Fruit fly (Drosophila melanogaster) whole organism, pupa: ENCODE results near the gene CG42727.

Experiments used
- CG10348 ChIP-seq: fragments of 200-800 bp; sonication (Bioruptor generic); IDR thresholded peaks from 2 replicates; pipeline ENCODE4 v1.3.6; 2022; ENCODE audit warnings: missing biosample characterization, missing genetic modification characterization
- CG12605 ChIP-seq: fragments of 200-800 bp; sonication (Bioruptor generic); IDR thresholded peaks from 2 replicates; pipeline ENCODE4 v1.3.6; 2022; ENCODE audit warnings: missing biosample characterization, missing genetic modification characterization
- CG13204 ChIP-seq: fragments of 200-800 bp; sonication (Bioruptor generic); optimal IDR thresholded peaks from 2 replicates; lab custom pipeline; 2018; ENCODE audit warnings: missing biosample characterization, mild to moderate bottlenecking, missing genetic modification characterization, moderate library complexity
- CG14655 ChIP-seq: fragments of 200-800 bp; sonication (Bioruptor generic); optimal IDR thresholded peaks from 3 replicates; lab custom pipeline; 2017; ENCODE audit warnings: mild to moderate bottlenecking, missing biosample characterization, missing genetic modification reagents, missing genetic modification characterization
- CG15710 ChIP-seq: fragments of 200-800 bp; sonication (Bioruptor generic); optimal IDR thresholded peaks from 2 replicates; lab custom pipeline; 2018; ENCODE audit warnings: missing biosample characterization, mild to moderate bottlenecking, missing genetic modification characterization, moderate library complexity
- CG17806 ChIP-seq: fragments of 200-800 bp; sonication (Bioruptor generic); optimal IDR thresholded peaks from 2 replicates; lab custom pipeline; 2018; ENCODE audit warnings: missing biosample characterization, mild to moderate bottlenecking, missing genetic modification characterization, moderate library complexity
- CG32121 ChIP-seq: fragments of 200-800 bp; sonication (Bioruptor generic); IDR thresholded peaks from 2 replicates; pipeline ENCODE4 v1.3.6; 2022; ENCODE audit warnings: missing biosample characterization, missing genetic modification characterization
- CG34367 ChIP-seq: fragments of 200-800 bp; sonication (Bioruptor generic); optimal IDR thresholded peaks from 2 replicates; lab custom pipeline; 2018; ENCODE audit warnings: missing biosample characterization, mild to moderate bottlenecking, missing genetic modification characterization
- CG4496 ChIP-seq: fragments of 200-800 bp; sonication (Bioruptor generic); IDR thresholded peaks from 3 replicates; pipeline ENCODE4 v1.3.6; 2022; ENCODE audit warnings: missing biosample characterization, missing genetic modification characterization
- CG8159 ChIP-seq: fragments of 200-800 bp; sonication (Bioruptor generic); optimal IDR thresholded peaks from 3 replicates; lab custom pipeline; 2018; ENCODE audit warnings: missing biosample characterization, mild to moderate bottlenecking, missing genetic modification characterization, moderate library complexity
- CG8301 ChIP-seq: fragments of 200-800 bp; sonication (Bioruptor generic); optimal IDR thresholded peaks from 2 replicates; lab custom pipeline; 2018; ENCODE audit warnings: missing biosample characterization, mild to moderate bottlenecking, missing genetic modification characterization
- CG9948 ChIP-seq: fragments of 200-800 bp; sonication (Bioruptor generic); optimal IDR thresholded peaks from 2 replicates; lab custom pipeline; 2018; ENCODE audit warnings: missing biosample characterization, mild to moderate bottlenecking, missing genetic modification characterization, moderate library complexity
- D1 ChIP-seq: fragments of 200-800 bp; sonication (Bioruptor generic); optimal IDR thresholded peaks from 2 replicates; lab custom pipeline; 2018; ENCODE audit warnings: missing biosample characterization, mild to moderate bottlenecking, missing genetic modification characterization, moderate library complexity
- EcR ChIP-seq: fragments of 200-800 bp; sonication (Bioruptor generic); optimal IDR thresholded peaks from 3 replicates; lab custom pipeline; 2019; ENCODE audit warnings: missing biosample characterization, missing genetic modification characterization, mild to moderate bottlenecking, moderate library complexity, missing genetic modification reagents
- Ets98B ChIP-seq: fragments of 200-800 bp; sonication (Bioruptor generic); IDR thresholded peaks from 2 replicates; pipeline ENCODE4 v1.3.6; 2022; ENCODE audit warnings: missing biosample characterization, missing genetic modification characterization
- Pif1A ChIP-seq: fragments of 200-800 bp; sonication (Bioruptor generic); optimal IDR thresholded peaks from 3 replicates; lab custom pipeline; 2016; ENCODE audit warnings: missing biosample characterization, missing genetic modification characterization
- Pif1B ChIP-seq: fragments of 200-800 bp; sonication (Bioruptor generic); optimal IDR thresholded peaks from 3 replicates; lab custom pipeline; 2016; ENCODE audit warnings: missing biosample characterization, missing genetic modification characterization
- Snoo ChIP-seq: fragments of 200-800 bp; sonication (Bioruptor generic); optimal IDR thresholded peaks from 3 replicates; lab custom pipeline; 2017; ENCODE audit warnings: missing biosample characterization, mild to moderate bottlenecking, missing genetic modification characterization, inconsistent platforms
- fd96Ca ChIP-seq: fragments of 200-800 bp; sonication (Bioruptor generic); IDR thresholded peaks from 3 replicates; pipeline ENCODE4 v1.3.6; 2022; ENCODE audit warnings: missing biosample characterization, missing genetic modification characterization
- gl ChIP-seq: fragments of 200-800 bp; sonication (Bioruptor generic); optimal IDR thresholded peaks from 2 replicates; lab custom pipeline; 2018; ENCODE audit warnings: missing biosample characterization, mild to moderate bottlenecking, missing genetic modification characterization
- rn ChIP-seq: fragments of 200-800 bp; sonication (Bioruptor generic); IDR thresholded peaks from 2 replicates; pipeline ENCODE4 v1.3.6; 2022; ENCODE audit warnings: missing biosample characterization, missing genetic modification characterization

CG42727 gene

DNA sequence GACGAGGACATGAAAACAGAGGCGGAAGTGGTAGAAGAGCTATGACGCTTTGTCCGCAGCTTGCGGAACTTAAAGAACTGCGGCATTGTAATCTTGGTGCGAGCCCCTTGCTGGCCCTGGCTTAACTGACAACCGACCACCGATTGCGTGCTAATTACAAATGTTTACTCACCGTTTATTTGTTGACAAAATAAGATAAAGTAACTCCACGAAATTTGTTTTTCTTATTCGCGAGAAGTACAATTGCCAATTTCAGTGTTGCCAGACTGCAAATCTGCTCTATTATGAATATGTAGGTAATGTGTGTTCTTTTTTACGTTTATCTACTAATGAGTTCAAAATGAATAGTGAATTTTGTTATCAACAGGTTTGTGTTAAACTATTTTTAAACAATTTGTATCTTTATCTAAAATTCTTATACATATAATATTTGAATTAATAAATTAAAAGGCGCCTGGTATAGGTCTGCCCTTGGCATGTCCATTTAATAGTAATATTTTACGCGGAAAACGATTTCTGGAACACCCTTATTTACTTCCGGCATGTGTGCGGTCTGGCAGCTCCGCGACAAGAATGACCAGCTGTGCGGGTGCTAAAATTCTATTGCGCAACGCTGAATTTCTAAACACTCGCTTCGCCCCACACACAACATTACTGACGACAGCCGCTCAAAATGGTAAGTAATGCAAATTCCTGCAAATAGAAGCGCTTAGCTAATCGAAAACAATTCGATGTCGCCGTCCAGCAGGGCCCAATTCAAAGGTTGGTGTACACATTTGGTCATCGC is 9.0 kb downstream of the CG42727 start, which contains the start of the genes Atg4b and Hibch:
TSS of gene Atg4b (minus strand) at position 280 of the 787 bp plus-strand sequence.
TSS of gene Hibch (plus strand) at position 585 of the 787 bp plus-strand sequence.
- TF ChIP-seq Pif1A (GFP tag; lab: Kevin White, UChicago) (no peak), CG17806 (tag; lab: Kevin White, UChicago) (peak; percentile 83), Snoo (tag; lab: Kevin White, UChicago) (peak; percentile 63), Ets98B (peak; percentile 75), CG10348 (0 out of 2 replicates have a peak, but pooled peaks have one; percentile 20), CG9948 (peak; percentile 77), CG13204 (GFP tag; lab: Kevin White, UChicago) (no peak), Pif1B (GFP tag; lab: Kevin White, UChicago) (no peak), gl (peak; percentile 55), CG8301 (tag; lab: Kevin White, UChicago) (no peak), CG15710 (tag; lab: Kevin White, UChicago) (peak; percentile 84), CG8159 (tag; lab: Kevin White, UChicago) (peak; percentile 89), CG12605 (GFP tag; lab: Robert Waterston, UW) (0 out of 2 replicates have a peak, but pooled peaks have one; percentile 26), CG14655 (GFP tag; lab: Kevin White, UChicago) (no peak), CG32121 (peak; percentile 72), CG4496 (GFP tag; lab: Robert Waterston, UW) (peak; percentile 81), fd96Ca (GFP tag; lab: Robert Waterston, UW) (peak; percentile 75; the same call in 2 of the 3 replicates), EcR (GFP tag; lab: Kevin White, UChicago) (peak; percentile 17), rn (GFP tag; lab: Robert Waterston, UW) (peak; percentile 46; the same call in 1 of the 2 replicates), CG34367 (tag; lab: Kevin White, UChicago) (peak; percentile 68), D1 (tag; lab: Kevin White, UChicago) (no peak)

DNA sequence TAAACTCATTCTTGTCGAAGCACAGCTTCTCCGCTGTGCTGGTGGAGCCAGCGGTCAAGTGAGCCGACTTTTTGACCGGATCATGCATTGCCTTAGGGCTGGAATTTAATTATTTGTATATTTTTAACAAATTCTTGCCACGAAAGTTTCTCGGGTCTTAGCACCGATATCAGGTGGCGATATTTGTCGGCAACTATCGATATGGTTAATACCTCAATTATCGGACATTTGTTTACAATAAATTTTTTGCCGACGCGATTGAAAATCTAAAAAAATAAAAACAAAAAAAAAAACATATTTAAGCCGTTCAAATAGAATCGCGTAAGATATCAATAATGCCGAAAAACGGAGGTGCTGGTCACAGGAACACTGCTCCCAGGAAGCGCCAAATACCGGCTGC is 13.6 kb downstream of the CG42727 start, which contains the start of the genes Cog2 and Trax:
TSS of gene Cog2 (minus strand) at position 168 of the 400 bp plus-strand sequence.
TSS of gene Trax (plus strand) at position 203 of the 400 bp plus-strand sequence.
- TF ChIP-seq CG9948 = no peak
- TF ChIP-seq CG32121 = peak; percentile 19; the same call in 1 of the 2 replicates
- TF ChIP-seq, all 21 proteins: peak for 1

DNA sequence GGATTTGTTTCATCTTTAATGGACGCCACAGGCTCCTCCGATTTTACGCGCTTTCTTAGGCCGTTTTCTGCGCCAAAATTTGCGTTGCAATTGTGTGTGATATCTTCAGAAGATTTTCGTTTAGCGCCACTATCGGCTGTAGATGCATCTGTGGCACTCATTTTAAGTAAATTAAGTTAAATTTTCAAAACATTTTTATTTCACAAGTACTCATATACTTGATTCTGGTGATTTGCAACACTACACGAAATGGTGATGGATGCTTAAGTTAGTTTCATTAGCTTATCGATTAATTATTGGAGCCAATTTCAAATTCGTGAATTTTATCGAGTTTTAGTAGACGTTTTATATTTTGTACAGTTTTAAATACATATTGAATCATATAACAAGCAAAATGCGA is 15.8 kb downstream of the CG42727 start, which contains the start of gene CG6171:
TSS of gene CG6171 (minus strand) at position 250 of the 400 bp plus-strand sequence.
- TF ChIP-seq Pif1B (GFP tag; lab: Kevin White, UChicago) = no peak
- TF ChIP-seq CG34367 (tag; lab: Kevin White, UChicago) = no peak
- no peak for TF ChIP-seq CG8301 (tag; lab: Kevin White, UChicago)
- TF ChIP-seq fd96Ca (GFP tag; lab: Robert Waterston, UW) = no peak
- TF ChIP-seq CG10348 = no peak
- TF ChIP-seq EcR (GFP tag; lab: Kevin White, UChicago) = no peak
- TF ChIP-seq CG32121 = no peak
- no peak for TF ChIP-seq gl
- TF ChIP-seq Pif1A (GFP tag; lab: Kevin White, UChicago) = no peak
- no peak for TF ChIP-seq D1 (tag; lab: Kevin White, UChicago)

DNA sequence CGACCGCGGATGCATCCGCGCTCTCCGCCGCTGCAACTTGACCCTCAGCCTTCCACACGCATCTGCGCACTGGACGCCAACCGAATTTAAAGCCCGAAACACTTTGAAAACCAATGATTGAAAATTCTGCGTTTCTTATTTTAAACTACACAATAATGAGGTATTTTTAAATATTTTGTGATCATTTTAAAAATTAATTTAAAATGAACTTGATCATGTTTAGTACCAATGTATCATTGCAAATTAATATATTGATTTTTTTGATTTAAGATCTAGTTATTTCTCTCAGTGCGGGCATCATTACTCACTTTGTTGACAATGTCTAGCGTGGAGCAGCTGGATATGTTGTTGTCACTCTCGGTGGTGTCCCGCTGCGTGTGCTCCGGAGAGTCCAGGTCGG is 19.0 kb downstream of the CG42727 start:
- TF ChIP-seq Pif1B (GFP tag; lab: Kevin White, UChicago) (no peak), gl (no peak), CG32121 (peak; percentile 62; the same call in 1 of the 2 replicates), CG10348 (no peak), CG12605 (GFP tag; lab: Robert Waterston, UW) (peak; percentile 46; the same call in 1 of the 2 replicates), CG9948 (peak; percentile 43), CG14655 (GFP tag; lab: Kevin White, UChicago) (no peak), CG4496 (GFP tag; lab: Robert Waterston, UW) (peak; percentile 76; the same call in 2 of the 3 replicates), EcR (GFP tag; lab: Kevin White, UChicago) (no peak), CG8301 (tag; lab: Kevin White, UChicago) (no peak), Ets98B (peak; percentile 41), CG8159 (tag; lab: Kevin White, UChicago) (no peak), CG17806 (tag; lab: Kevin White, UChicago) (peak; percentile 55), CG34367 (tag; lab: Kevin White, UChicago) (no peak), CG13204 (GFP tag; lab: Kevin White, UChicago) (no peak), rn (GFP tag; lab: Robert Waterston, UW) (no peak), fd96Ca (GFP tag; lab: Robert Waterston, UW) (no peak), CG15710 (tag; lab: Kevin White, UChicago) (peak; percentile 32), Snoo (tag; lab: Kevin White, UChicago) (peak; percentile 19), Pif1A (GFP tag; lab: Kevin White, UChicago) (no peak), D1 (tag; lab: Kevin White, UChicago) (no peak)

DNA sequence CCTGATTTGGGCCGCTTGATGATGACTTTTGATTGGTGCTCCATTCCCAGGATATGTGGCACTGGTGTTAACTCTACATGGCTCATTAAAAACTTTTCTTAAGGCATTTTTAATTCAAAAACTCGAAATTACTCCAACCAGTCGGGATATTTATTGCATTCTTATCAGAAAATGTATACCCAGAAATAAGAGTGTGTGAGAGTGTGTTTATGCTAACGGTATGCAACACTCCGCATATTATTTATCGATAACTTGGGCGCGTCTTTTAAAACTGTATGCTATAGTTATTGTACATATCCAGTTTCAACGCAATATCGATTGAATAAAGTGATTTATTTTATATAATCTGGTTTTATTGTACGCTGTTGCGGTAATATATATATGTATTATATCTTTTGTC is 19.6 kb downstream of the CG42727 start, which contains the start of gene CG34404:
TSS of gene CG34404 (minus strand) at position 189 of the 400 bp plus-strand sequence.
- TF ChIP-seq CG10348 = no peak
- TF ChIP-seq CG34367 (tag; lab: Kevin White, UChicago) = no peak
- TF ChIP-seq Ets98B = no peak
- TF ChIP-seq CG15710 (tag; lab: Kevin White, UChicago) = no peak
- no peak for TF ChIP-seq CG4496 (GFP tag; lab: Robert Waterston, UW)
- no peak for TF ChIP-seq D1 (tag; lab: Kevin White, UChicago)
- TF ChIP-seq Snoo (tag; lab: Kevin White, UChicago) = no peak
- TF ChIP-seq EcR (GFP tag; lab: Kevin White, UChicago) = no peak
- no peak for TF ChIP-seq rn (GFP tag; lab: Robert Waterston, UW)
- TF ChIP-seq CG14655 (GFP tag; lab: Kevin White, UChicago) = no peak
- no peak for TF ChIP-seq CG17806 (tag; lab: Kevin White, UChicago)
- no peak for TF ChIP-seq CG8301 (tag; lab: Kevin White, UChicago)
- TF ChIP-seq Pif1A (GFP tag; lab: Kevin White, UChicago) = no peak
- TF ChIP-seq Pif1B (GFP tag; lab: Kevin White, UChicago) = no peak
- no peak for TF ChIP-seq CG32121
- TF ChIP-seq CG9948 = no peak
- TF ChIP-seq gl = no peak
